Worm (Caenorhabditis elegans) whole organism, late embryonic: ENCODE results near the gene T19H12.2.

ENCODE experiments used
- C38D4.7 ChIP-seq: fragments of 200-800 bp; sonication (Bioruptor generic); optimal IDR thresholded peaks from 2 replicates; lab custom pipeline; 2018; ENCODE audit warnings: mild to moderate bottlenecking, missing genetic modification characterization, moderate library complexity, missing compliant biosample characterization
- F13H6.1 ChIP-seq: sonication (generic microtip); optimal IDR thresholded peaks from 2 replicates; lab custom pipeline; 2016; ENCODE audit warnings: missing genetic modification characterization, missing compliant biosample characterization
- K02D7.2 ChIP-seq: sonication (generic microtip); optimal IDR thresholded peaks from 2 replicates; lab custom pipeline; 2017; ENCODE audit warnings: mild to moderate bottlenecking, missing genetic modification characterization, missing compliant biosample characterization
- T23F11.4 ChIP-seq: fragments of 200-800 bp; sonication (Bioruptor generic); optimal IDR thresholded peaks from 2 replicates; lab custom pipeline; 2018; ENCODE audit warnings: mild to moderate bottlenecking, missing genetic modification characterization, missing compliant biosample characterization
- Y22D7AL.16 ChIP-seq: sonication (generic microtip); optimal IDR thresholded peaks from 2 replicates; lab custom pipeline; 2016; ENCODE audit warnings: missing genetic modification characterization, missing compliant biosample characterization
- ceh-18 ChIP-seq: sonication (generic microtip); optimal IDR thresholded peaks from 2 replicates; lab custom pipeline; 2016; ENCODE audit warnings: missing genetic modification characterization, missing compliant biosample characterization
- ceh-19 ChIP-seq: fragments of 200-800 bp; sonication (Bioruptor generic); optimal IDR thresholded peaks from 2 replicates; lab custom pipeline; 2018; ENCODE audit warnings: mild to moderate bottlenecking, missing genetic modification characterization, missing compliant biosample characterization
- ceh-22 ChIP-seq: sonication (generic microtip); optimal IDR thresholded peaks from 2 replicates; lab custom pipeline; 2017; ENCODE audit warnings: missing biosample characterization, missing genetic modification characterization
- ceh-24 ChIP-seq: sonication (generic microtip); optimal IDR thresholded peaks from 2 replicates; lab custom pipeline; 2016; ENCODE audit warnings: mild to moderate bottlenecking, missing genetic modification characterization, missing compliant biosample characterization
- ceh-31 ChIP-seq: sonication (generic microtip); optimal IDR thresholded peaks from 2 replicates; lab custom pipeline; 2016; ENCODE audit warnings: missing genetic modification characterization, missing compliant biosample characterization
- ceh-6 ChIP-seq: fragments of 200-800 bp; sonication (Bioruptor generic); optimal IDR thresholded peaks from 2 replicates; lab custom pipeline; 2018; ENCODE audit warnings: mild to moderate bottlenecking, missing genetic modification characterization, missing compliant biosample characterization
- ceh-9 ChIP-seq: sonication (generic microtip); optimal IDR thresholded peaks from 2 replicates; lab custom pipeline; 2016; ENCODE audit warnings: mild to moderate bottlenecking, missing genetic modification characterization, inconsistent platforms, missing compliant biosample characterization
- dmd-4 ChIP-seq: sonication (generic microtip); optimal IDR thresholded peaks from 2 replicates; lab custom pipeline; 2016; ENCODE audit warnings: borderline replicate concordance, missing genetic modification characterization, missing compliant biosample characterization
- elt-4 ChIP-seq: sonication (generic microtip); optimal IDR thresholded peaks from 2 replicates; lab custom pipeline; 2016; ENCODE audit warnings: missing genetic modification characterization, missing compliant biosample characterization
- ets-4 ChIP-seq: sonication (generic microtip); optimal IDR thresholded peaks from 2 replicates; lab custom pipeline; 2016; ENCODE audit warnings: missing genetic modification characterization, missing compliant biosample characterization
- eyg-1 ChIP-seq: sonication (generic microtip); optimal IDR thresholded peaks from 2 replicates; lab custom pipeline; 2016; ENCODE audit warnings: missing genotype, missing genetic modification characterization, missing compliant biosample characterization
- fkh-10 ChIP-seq: fragments of 150-350 bp; optimal IDR thresholded peaks from 2 replicates; lab custom pipeline; 2014; ENCODE audit warnings: missing biosample characterization, missing genetic modification reagents, missing genetic modification characterization
- fkh-6 ChIP-seq: sonication (generic microtip); optimal IDR thresholded peaks from 2 replicates; lab custom pipeline; 2016; ENCODE audit warnings: missing genetic modification characterization, missing compliant biosample characterization
- hlh-15 ChIP-seq: sonication (generic microtip); optimal IDR thresholded peaks from 2 replicates; lab custom pipeline; 2016; ENCODE audit warnings: missing genetic modification characterization, missing compliant biosample characterization
- hlh-30 ChIP-seq: sonication (generic microtip); optimal IDR thresholded peaks from 2 replicates; lab custom pipeline; 2017; ENCODE audit warnings: antibody characterized with exemption, missing genetic modification characterization, missing compliant biosample characterization; ENCODE audit not compliant: insufficient read depth
- hlh-6 ChIP-seq: sonication (generic microtip); optimal IDR thresholded peaks from 2 replicates; lab custom pipeline; 2016; ENCODE audit warnings: missing genotype, missing genetic modification characterization, missing compliant biosample characterization
- lim-6 ChIP-seq: sonication (generic microtip); optimal IDR thresholded peaks from 2 replicates; lab custom pipeline; 2016; ENCODE audit warnings: missing genetic modification characterization, missing compliant biosample characterization
- lin-11 ChIP-seq: fragments of 200-800 bp; sonication (Bioruptor generic); optimal IDR thresholded peaks from 2 replicates; lab custom pipeline; 2018; ENCODE audit warnings: mild to moderate bottlenecking, missing genetic modification characterization, missing compliant biosample characterization
- madf-2 ChIP-seq: sonication (generic microtip); optimal IDR thresholded peaks from 2 replicates; lab custom pipeline; 2017; ENCODE audit warnings: missing genetic modification characterization, missing compliant biosample characterization
- nfya-1 ChIP-seq: sonication (generic microtip); optimal IDR thresholded peaks from 2 replicates; lab custom pipeline; 2017; ENCODE audit warnings: missing genetic modification characterization, mild to moderate bottlenecking, missing compliant biosample characterization, antibody characterized with exemption, moderate library complexity
- nhr-232 ChIP-seq: sonication (generic microtip); optimal IDR thresholded peaks from 2 replicates; lab custom pipeline; 2016; ENCODE audit warnings: missing genetic modification characterization, missing compliant biosample characterization
- odd-2 ChIP-seq: sonication (generic microtip); optimal IDR thresholded peaks from 2 replicates; lab custom pipeline; 2017; ENCODE audit warnings: antibody characterized with exemption, mild to moderate bottlenecking, missing genetic modification characterization, missing compliant biosample characterization
- pag-3 ChIP-seq: sonication (generic microtip); optimal IDR thresholded peaks from 2 replicates; lab custom pipeline; 2016; ENCODE audit warnings: missing compliant biosample characterization, missing genetic modification characterization, borderline replicate concordance
- pax-1 ChIP-seq: fragments of 150-350 bp; optimal IDR thresholded peaks from 2 replicates; lab custom pipeline; 2014; ENCODE audit warnings: missing biosample characterization, missing genetic modification characterization
- pha-2 ChIP-seq: sonication (generic microtip); optimal IDR thresholded peaks from 2 replicates; lab custom pipeline; 2017; ENCODE audit warnings: mild to moderate bottlenecking, missing genetic modification characterization, missing compliant biosample characterization
- pha-4 ChIP-seq: fragments of 150-350 bp; optimal IDR thresholded peaks from 2 replicates; lab custom pipeline; 2018; ENCODE audit warnings: missing biosample characterization, missing genetic modification reagents, missing genetic modification characterization
- pqm-1 ChIP-seq: sonication (generic microtip); optimal IDR thresholded peaks from 2 replicates; lab custom pipeline; 2016; ENCODE audit warnings: missing genetic modification characterization, missing compliant biosample characterization
- pros-1 ChIP-seq: fragments of 150-350 bp; optimal IDR thresholded peaks from 2 replicates; lab custom pipeline; 2014; ENCODE audit warnings: missing biosample characterization, missing genetic modification reagents, missing genetic modification characterization
- sdc-2 ChIP-seq: sonication (generic microtip); optimal IDR thresholded peaks from 2 replicates; lab custom pipeline; 2016; ENCODE audit warnings: missing genotype, missing genetic modification characterization, missing compliant biosample characterization
- sox-2 ChIP-seq: fragments of 200-800 bp; sonication (Bioruptor generic); IDR thresholded peaks from 2 replicates; pipeline ENCODE4 v1.3.6; 2022; ENCODE audit warnings: missing genetic modification reagents, missing genetic modification characterization, missing compliant biosample characterization
- tbx-7 ChIP-seq: sonication (generic microtip); optimal IDR thresholded peaks from 2 replicates; lab custom pipeline; 2016; ENCODE audit warnings: missing genotype, missing genetic modification characterization, missing compliant biosample characterization
- ttx-3 ChIP-seq: sonication (generic microtip); optimal IDR thresholded peaks from 2 replicates; lab custom pipeline; 2016; ENCODE audit warnings: missing genetic modification reagents, missing genetic modification characterization, missing compliant biosample characterization
- unc-55 ChIP-seq: sonication (generic microtip); optimal IDR thresholded peaks from 2 replicates; lab custom pipeline; 2017; ENCODE audit warnings: missing biosample characterization, missing genetic modification reagents, missing genetic modification characterization
- ztf-16 ChIP-seq: sonication (generic microtip); optimal IDR thresholded peaks from 2 replicates; lab custom pipeline; 2017; ENCODE audit warnings: missing genetic modification characterization, missing compliant biosample characterization

Gene T19H12.2

DNA sequence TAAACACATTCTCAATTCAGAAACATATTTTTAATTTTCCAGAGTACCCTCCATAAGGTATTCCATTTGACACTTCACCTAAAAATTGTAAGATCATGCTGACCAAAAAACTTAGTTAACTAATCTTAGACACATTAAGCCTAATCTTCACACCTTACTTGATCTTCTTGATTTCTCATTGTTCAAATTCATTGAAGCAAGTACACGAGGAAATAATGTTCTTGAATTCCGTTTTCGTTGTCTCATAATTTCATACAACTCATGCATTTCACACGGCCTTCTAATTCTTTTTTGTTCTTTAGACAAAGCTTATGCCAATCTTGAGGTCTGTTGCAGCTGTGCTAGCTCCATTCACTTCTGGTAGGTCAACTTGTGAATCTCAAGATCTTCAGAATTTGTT, 18.2 kb upstream of the T19H12.2 start, which contains the start of gene srd-33:
Gene srd-33, plus strand, starts transcription at position 301 of the 400 bp plus-strand sequence.
- no peak for TF ChIP-seq ceh-9 (tag; lab: Kevin White, UChicago)
- TF ChIP-seq, all 69 proteins: peak for 0

DNA sequence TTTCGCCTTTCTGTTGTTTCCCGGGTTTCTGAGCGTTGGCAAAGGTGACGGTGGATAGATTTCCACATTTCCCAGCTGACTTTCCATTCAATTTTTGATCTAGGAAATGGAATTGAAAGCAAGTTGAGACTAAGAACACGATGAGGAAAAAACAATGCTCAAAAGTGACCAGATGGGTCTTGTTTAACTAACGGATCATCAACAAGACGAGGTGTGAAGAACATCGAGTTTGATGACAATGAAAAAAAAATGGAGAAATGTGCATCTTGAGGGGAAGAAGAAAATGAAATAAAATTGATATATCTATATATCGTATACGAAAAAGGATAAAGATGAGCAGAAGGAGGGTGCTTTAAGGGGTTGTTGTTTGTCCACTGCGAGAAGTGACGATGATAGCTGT, 12.6 kb upstream of the T19H12.2 start, which contains the start of gene T19H12.6:
Gene T19H12.6, minus strand, starts transcription at position 101 of the 400 bp plus-strand sequence.
- TF ChIP-seq sox-2 (GFP tag; lab: Robert Waterston, UW), result no peak
- TF ChIP-seq dmd-4, result no peak
- TF ChIP-seq ttx-3 (tag; lab: Kevin White, UChicago), result no peak
- TF ChIP-seq pha-4, result no peak
- TF ChIP-seq odd-2 (tag; lab: Kevin White, UChicago), result no peak
- no peak for TF ChIP-seq T23F11.4 (GFP tag; lab: Kevin White, UChicago)
- TF ChIP-seq hlh-6 (tag; lab: Kevin White, UChicago), result no peak
- no peak for TF ChIP-seq ets-4
- no peak for TF ChIP-seq ceh-6 (GFP tag; lab: Kevin White, UChicago)
- TF ChIP-seq pqm-1 (tag; lab: Kevin White, UChicago), result no peak
- no peak for TF ChIP-seq fkh-6 (tag; lab: Kevin White, UChicago)
- no peak for TF ChIP-seq nfya-1 (tag; lab: Kevin White, UChicago)
- no peak for TF ChIP-seq ceh-18 (tag; lab: Kevin White, UChicago)
- TF ChIP-seq Y22D7AL.16 (tag; lab: Kevin White, UChicago), result no peak
- no peak for TF ChIP-seq hlh-15 (tag; lab: Kevin White, UChicago)
- TF ChIP-seq nhr-232, result no peak
- TF ChIP-seq ztf-16 (tag; lab: Kevin White, UChicago), result no peak
- no peak for TF ChIP-seq sdc-2 (tag; lab: Kevin White, UChicago)

DNA sequence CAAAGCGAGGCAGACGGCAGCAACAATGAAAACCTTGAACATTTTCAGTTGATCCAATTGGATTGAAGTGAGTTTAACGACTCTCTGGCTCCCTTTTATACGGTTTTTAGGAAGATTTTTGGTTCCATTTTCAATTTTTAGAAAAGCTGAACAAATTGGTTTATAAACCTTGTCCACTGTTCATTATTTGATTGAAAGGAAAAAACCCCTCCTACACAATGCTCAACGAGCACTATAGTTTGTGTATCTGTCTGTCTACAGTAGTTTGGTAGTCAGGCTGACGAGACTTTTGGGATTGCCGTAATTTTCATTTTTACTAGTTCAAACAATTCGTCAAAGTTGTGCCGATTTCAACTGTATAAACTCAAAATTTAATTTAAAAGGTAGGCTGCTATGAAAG, 11.0 kb upstream of the T19H12.2 start, which contains the start of gene T19H12.15:
Gene T19H12.15, minus strand, starts transcription at position 101 of the 400 bp plus-strand sequence.
- TF ChIP-seq lin-11 (tag; lab: Kevin White, UChicago), result no peak
- no peak for TF ChIP-seq K02D7.2 (tag; lab: Kevin White, UChicago)
- TF ChIP-seq tbx-7 (tag; lab: Kevin White, UChicago), result no peak
- no peak for TF ChIP-seq ztf-16 (tag; lab: Kevin White, UChicago)
- no peak for TF ChIP-seq pag-3
- no peak for TF ChIP-seq pros-1 (tag; lab: Kevin White, UChicago)
- TF ChIP-seq C38D4.7 (GFP tag; lab: Kevin White, UChicago), result no peak
- TF ChIP-seq ceh-6 (GFP tag; lab: Kevin White, UChicago), result no peak

DNA sequence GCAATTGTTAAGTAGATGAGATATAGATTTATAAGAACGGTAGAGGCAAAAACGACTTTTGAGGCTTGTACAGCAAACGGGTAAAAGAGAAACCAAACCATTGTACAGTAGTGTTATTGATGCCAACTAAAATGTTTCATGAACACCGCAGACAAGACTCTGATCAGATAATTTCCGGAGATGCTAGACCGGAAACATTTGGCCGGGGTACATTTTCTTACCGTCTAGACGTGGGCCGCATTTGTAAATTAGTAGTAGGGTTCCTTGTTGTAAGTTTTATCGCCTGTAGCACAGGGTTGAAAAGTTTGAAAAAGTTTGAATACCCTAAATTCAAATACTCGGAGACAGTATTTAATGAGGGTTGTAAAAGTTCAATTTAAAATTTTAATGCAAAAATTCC, 8.9 kb upstream of the T19H12.2 start, which contains the start of gene str-32:
Gene str-32, minus strand, starts transcription at position 101 of the 400 bp plus-strand sequence.
- TF ChIP-seq ceh-31 (no peak), tbx-7 (tag; lab: Kevin White, UChicago) (no peak), elt-4 (no peak), C38D4.7 (GFP tag; lab: Kevin White, UChicago) (no peak), unc-55 (GFP tag; lab: Kevin White, UChicago) (no peak), pha-2 (no peak), ceh-24 (tag; lab: Kevin White, UChicago) (no peak), ceh-22 (no peak), F13H6.1 (tag; lab: Kevin White, UChicago) (no peak)

DNA sequence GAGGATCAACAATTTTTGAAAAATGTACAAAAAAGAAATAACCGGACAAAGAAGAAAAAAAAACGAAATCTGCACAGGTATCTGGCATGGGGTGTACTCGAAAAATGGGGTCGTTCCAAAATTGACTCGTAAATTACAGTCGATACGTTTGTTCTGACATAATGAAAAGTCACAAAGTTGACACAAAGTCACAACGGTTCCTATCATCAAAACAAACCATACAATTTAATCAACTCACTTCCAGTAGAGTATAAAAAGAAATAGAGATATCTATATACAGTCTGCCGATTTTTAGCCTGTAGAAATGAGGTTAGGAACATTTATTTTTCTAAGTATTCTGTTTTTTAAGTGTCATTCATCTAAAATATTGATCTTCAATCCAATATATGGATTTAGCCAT, 5.7 kb upstream of the T19H12.2 start, which contains the start of gene T19H12.12:
Gene T19H12.12, plus strand, starts transcription at position 301 of the 400 bp plus-strand sequence.
- no peak for TF ChIP-seq eyg-1 (tag; lab: Kevin White, UChicago)
- no peak for TF ChIP-seq madf-2
- TF ChIP-seq hlh-30 (tag; lab: Kevin White, UChicago), result no peak
- TF ChIP-seq odd-2 (tag; lab: Kevin White, UChicago), result no peak
- no peak for TF ChIP-seq hlh-6 (tag; lab: Kevin White, UChicago)
- no peak for TF ChIP-seq pax-1 (tag; lab: Kevin White, UChicago)
- no peak for TF ChIP-seq ceh-19 (GFP tag; lab: Kevin White, UChicago)
- no peak for TF ChIP-seq fkh-10 (GFP tag; lab: Kevin White, UChicago)
- TF ChIP-seq ceh-31, result no peak
- no peak for TF ChIP-seq ztf-16 (tag; lab: Kevin White, UChicago)
- no peak for TF ChIP-seq lim-6 (tag; lab: Kevin White, UChicago)
